Worm (Caenorhabditis elegans): Measurements from ENCODE around the gene lmd-5.

ce11 chrV:7079388-7079787, 44.1 kb upstream of the lmd-5 start:
- no peak for TF ChIP-seq him-1 (tag; optimal IDR thresholded peaks at IDR 0.05)
- no peak for TF ChIP-seq W03F9.2 (tag; optimal IDR thresholded peaks at IDR 0.05)
- no peak for TF ChIP-seq dao-5 (tag; optimal IDR thresholded peaks at IDR 0.05)

Measured in whole organism, L4/young adult.